Worm (Caenorhabditis elegans) whole organism, late embryonic: ENCODE results near the gene dsb-2.

ENCODE experiments used
- hlh-6 ChIP-seq: sonication (generic microtip); optimal IDR thresholded peaks from 2 replicates; lab custom pipeline; 2016; ENCODE audit warnings: missing genotype, missing genetic modification characterization, missing compliant biosample characterization
- nhr-11 ChIP-seq: fragments of 150-350 bp; optimal IDR thresholded peaks from 2 replicates; lab custom pipeline; 2014; ENCODE audit warnings: missing biosample characterization, missing genetic modification characterization
- npax-4 ChIP-seq: sonication (generic microtip); optimal IDR thresholded peaks from 2 replicates; lab custom pipeline; 2016; ENCODE audit warnings: missing genetic modification characterization, missing compliant biosample characterization
- sox-4 ChIP-seq: sonication (generic microtip); optimal IDR thresholded peaks from 2 replicates; lab custom pipeline; 2017; ENCODE audit warnings: mild to moderate bottlenecking, missing genetic modification characterization, inconsistent platforms, missing compliant biosample characterization

DNA sequence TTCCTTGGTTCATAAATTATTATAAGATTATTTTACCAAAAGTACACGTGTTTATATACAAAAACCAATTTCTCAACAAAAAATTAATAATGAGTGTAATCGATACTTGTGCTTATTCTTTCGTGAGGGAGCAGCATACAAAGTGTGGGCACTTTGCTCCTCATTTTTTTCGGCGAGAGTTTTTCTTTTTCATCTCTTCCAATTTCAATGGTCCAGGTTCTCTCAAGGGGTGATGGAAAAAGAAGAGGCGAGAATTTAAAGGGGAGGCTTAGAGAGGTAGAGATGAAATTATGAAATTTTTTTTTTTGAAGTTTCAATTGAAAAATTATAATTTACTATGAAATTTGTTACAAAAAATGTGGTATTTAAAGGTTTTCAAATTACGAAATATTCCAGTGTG, 6.1 kb downstream of the dsb-2 start:
- TF ChIP-seq nhr-11 (tag; lab: Kevin White, UChicago) (no peak), sox-4 (no peak), npax-4 (tag; lab: Kevin White, UChicago) (no peak), hlh-6 (tag; lab: Kevin White, UChicago) (no peak)
